Worm (Caenorhabditis elegans): ENCODE measurements around the gene str-148.
"Not testable (repeated sequence)": the region's sequence is repeated elsewhere in the genome, so short reads cannot be mapped to it uniquely, and the experiment has no call there.

Gene str-148

DNA sequence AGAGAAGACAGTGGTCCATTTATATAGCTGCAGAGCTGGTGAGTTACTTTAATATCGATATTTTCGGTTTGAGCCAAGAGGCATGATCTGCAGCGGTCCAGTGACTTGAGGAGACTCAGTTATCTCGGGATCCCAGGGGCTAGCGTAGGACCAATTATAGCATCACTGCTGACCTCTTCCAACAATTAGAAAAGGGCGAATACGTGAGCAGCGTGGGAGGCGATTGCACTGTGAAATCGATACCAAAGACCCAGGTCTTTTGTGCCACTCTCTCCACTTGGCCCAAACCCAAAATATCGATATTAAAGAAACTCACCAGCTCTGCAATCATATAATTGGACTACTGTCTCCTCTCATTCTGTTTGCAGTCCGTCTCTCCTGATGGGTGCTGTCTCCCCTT lies 4.1 kb downstream of the str-148 start, which contains the start of gene fbxb-40:
fbxb-40 (minus strand) TSS at position 101 of the 400 bp plus-strand sequence.
- no peak for TF ChIP-seq lim-6 (tag; optimal IDR thresholded peaks at IDR 0.05)
- no peak for TF ChIP-seq unc-3 (GFP tag; conservative IDR thresholded peaks at IDR 0.05)
- no peak for TF ChIP-seq unc-3 (tag; optimal IDR thresholded peaks at IDR 0.05)
- no peak for TF ChIP-seq sdc-2 (tag; optimal IDR thresholded peaks at IDR 0.05)
- TF ChIP-seq elt-2 (tag; optimal IDR thresholded peaks at IDR 0.05), result no peak
- no peak for TF ChIP-seq ama-1 (optimal IDR thresholded peaks at IDR 0.05)

DNA sequence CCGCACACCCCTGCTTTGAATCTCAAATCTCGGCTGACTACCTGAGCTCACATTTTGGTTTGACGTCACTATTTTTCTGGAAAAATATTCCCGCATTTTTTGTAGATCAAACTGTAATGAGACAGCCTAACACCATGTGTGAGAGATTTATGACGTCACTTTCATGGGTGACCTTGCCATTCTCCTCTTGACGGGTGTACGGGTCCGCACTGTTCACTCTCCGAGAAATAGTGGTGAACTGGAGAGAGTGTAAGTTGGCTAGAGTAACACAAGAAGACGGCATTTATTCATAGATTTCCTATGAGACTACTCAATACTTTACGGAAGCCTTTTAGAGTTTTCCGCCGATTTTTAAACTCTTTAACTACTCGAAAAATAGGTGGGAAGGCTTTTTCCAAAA lies 8.9 kb downstream of the str-148 start, which contains the start of gene K02E7.7:
K02E7.7 (plus strand) TSS at position 301 of the 400 bp plus-strand sequence.
- TF ChIP-seq nhr-232, zip-5, nhr-11 (tag; optimal IDR thresholded peaks at IDR 0.05): not testable (repeated sequence)

DNA sequence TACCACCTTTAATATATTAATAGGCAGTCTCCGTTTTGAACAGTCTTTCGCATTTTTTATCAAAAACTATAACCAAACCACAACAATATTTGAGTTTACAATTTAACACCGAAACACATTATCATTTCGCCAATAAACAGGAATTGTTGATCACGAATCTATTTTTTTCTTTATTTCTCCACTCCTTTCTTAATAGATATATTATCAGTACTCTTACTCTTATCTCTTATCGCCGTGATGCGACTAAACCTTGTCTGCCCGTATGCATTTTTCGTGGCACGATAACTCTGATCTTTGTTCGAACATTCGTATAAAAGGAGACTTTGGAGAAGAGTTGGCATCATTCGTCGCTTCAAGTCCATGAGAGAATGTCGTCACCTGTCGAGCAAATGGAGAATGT lies 11.1 kb downstream of the str-148 start:
- TF ChIP-seq sox-4 (tag; optimal IDR thresholded peaks at IDR 0.05) (no peak), pag-3 (tag; optimal IDR thresholded peaks at IDR 0.05; ENCODE audit: borderline replicate concordance) (no peak), elt-2 (tag; optimal IDR thresholded peaks at IDR 0.05) (peak; percentile 94)

DNA sequence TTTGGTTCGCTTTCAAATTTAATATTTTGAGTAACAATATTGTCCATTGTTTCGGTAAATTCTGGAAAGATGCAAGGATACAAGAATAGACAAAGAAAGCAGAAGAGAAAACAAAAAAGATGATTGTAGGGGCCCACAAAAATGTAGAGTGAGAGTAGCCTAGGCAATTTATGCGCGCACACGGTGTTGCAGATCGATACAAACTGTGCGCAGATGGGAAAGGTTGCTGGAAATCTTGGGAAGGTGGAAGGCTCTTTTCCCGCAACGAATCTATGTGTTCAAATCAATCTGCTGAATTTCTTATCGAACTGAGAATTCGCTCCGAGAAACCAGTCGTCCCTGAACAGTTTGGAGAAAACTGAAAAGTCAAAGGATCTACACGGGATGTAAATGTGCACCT lies 14.9 kb downstream of the str-148 start, which contains the start of gene btb-10:
btb-10 (minus strand) TSS at position 101 of the 400 bp plus-strand sequence.
- not testable (repeated sequence) for TF ChIP-seq pax-1, syd-9, ref-2 (tag; optimal IDR thresholded peaks at IDR 0.05)

DNA sequence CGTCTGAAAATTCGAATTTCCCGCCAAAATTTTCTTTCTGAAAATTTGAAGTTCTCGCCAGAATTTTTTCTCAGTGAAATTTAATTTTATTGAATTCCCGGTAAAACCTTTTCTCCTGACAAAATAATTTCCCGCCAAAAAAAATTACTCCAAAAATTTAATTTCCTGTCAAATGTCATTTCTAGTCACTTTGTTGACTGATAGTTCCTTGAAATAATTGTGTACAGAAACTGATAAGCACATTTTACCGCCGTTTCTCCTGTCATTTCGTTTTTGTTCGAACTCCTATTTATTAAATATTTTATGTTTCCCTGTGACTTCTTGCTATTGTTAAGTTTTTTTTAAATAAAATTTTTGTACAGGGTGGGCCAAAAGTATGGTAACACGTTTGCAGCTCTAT lies 18.1 kb downstream of the str-148 start:
- TF ChIP-seq nfya-1 (tag; optimal IDR thresholded peaks at IDR 0.05) (no peak), elt-2 (tag; optimal IDR thresholded peaks at IDR 0.05) (no peak), gmeb-2 (tag; optimal IDR thresholded peaks at IDR 0.05) (no peak), elt-4 (tag; optimal IDR thresholded peaks at IDR 0.05) (no peak), tbx-7 (tag; optimal IDR thresholded peaks at IDR 0.05) (no peak), pha-4 (tag; optimal IDR thresholded peaks at IDR 0.05) (no peak), unc-42 (tag; optimal IDR thresholded peaks at IDR 0.05) (no peak), lin-11 (tag; optimal IDR thresholded peaks at IDR 0.05) (no peak)

DNA sequence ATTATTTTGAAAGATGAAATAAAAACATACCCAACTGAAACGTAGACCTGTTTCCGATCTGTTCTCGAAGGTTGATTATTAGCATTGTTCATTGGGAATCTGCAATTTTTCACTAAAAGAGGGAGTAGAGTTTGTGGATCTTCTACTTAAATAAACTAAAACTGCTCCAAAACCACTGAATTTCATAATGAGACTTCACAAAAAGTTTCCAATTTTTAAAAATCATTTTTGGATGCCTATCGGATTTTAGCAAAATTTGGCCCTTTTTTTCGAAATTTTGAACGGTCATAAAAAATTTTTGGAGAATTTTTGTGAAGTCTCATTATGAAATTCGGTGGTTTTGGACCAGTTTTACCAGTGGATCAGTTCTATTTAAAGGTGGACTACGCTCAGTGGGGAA lies 21.1 kb downstream of the str-148 start, which contains the start of gene K02E7.10:
K02E7.10 (minus strand) TSS at position 101 of the 400 bp plus-strand sequence.
- no peak for TF ChIP-seq ama-1 (optimal IDR thresholded peaks at IDR 0.05)
- TF ChIP-seq ceh-24 (tag; optimal IDR thresholded peaks at IDR 0.05), result no peak
- TF ChIP-seq ceh-34 (tag; optimal IDR thresholded peaks at IDR 0.05), result no peak
- no peak for TF ChIP-seq lim-6 (tag; optimal IDR thresholded peaks at IDR 0.05)
- no peak for TF ChIP-seq Y22D7AL.16 (tag; optimal IDR thresholded peaks at IDR 0.05)
- no peak for TF ChIP-seq odd-2 (tag; optimal IDR thresholded peaks at IDR 0.05)
- no peak for TF ChIP-seq ceh-14 (tag; optimal IDR thresholded peaks at IDR 0.05)
- TF ChIP-seq pag-3 (tag; optimal IDR thresholded peaks at IDR 0.05; ENCODE audit: borderline replicate concordance), result no peak
- no peak for TF ChIP-seq eyg-1 (tag; optimal IDR thresholded peaks at IDR 0.05)
- no peak for TF ChIP-seq rnt-1 (tag; optimal IDR thresholded peaks at IDR 0.05)
- no peak for TF ChIP-seq che-1 (tag; optimal IDR thresholded peaks at IDR 0.05)
- TF ChIP-seq pax-1 (tag; optimal IDR thresholded peaks at IDR 0.05), result no peak
- TF ChIP-seq hlh-15 (tag; optimal IDR thresholded peaks at IDR 0.05), result no peak
- no peak for TF ChIP-seq ets-4 (tag; optimal IDR thresholded peaks at IDR 0.05)

DNA sequence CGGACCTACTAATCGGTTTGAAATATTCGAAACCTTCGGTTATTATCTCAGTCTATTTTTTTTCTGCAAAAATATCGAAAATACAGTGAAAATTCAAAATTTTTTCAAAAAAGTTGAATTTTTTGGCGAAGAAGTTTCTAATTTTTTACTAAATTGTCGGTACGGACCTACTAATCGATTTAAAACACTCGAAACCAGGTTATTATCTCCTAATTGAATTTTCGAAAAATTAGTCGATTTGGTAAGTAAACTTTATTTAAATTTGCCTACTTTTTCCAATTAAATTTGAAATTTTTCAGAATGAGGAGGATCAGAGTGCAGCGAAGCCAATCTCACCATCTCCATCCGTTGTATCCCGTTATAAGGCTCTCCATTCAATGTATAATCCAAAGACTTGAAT lies 25.1 kb downstream of the str-148 start, which contains the start of gene K02E7.12:
K02E7.12 (plus strand) TSS at position 301 of the 400 bp plus-strand sequence.
- TF ChIP-seq hlh-30 (tag; optimal IDR thresholded peaks at IDR 0.05; ENCODE audit: insufficient read depth) (no peak), ahr-1 (tag; optimal IDR thresholded peaks at IDR 0.05) (no peak), fax-1 (tag; optimal IDR thresholded peaks at IDR 0.05) (no peak), ttx-3 (tag; optimal IDR thresholded peaks at IDR 0.05) (no peak), sox-2 (GFP tag; IDR thresholded peaks at IDR 0.05) (no peak), pqm-1 (tag; optimal IDR thresholded peaks at IDR 0.05) (no peak), unc-55 (GFP tag; optimal IDR thresholded peaks at IDR 0.05) (no peak), tbx-2 (tag; optimal IDR thresholded peaks at IDR 0.05) (no peak), ceh-31 (tag; optimal IDR thresholded peaks at IDR 0.05) (no peak), zip-5 (tag; optimal IDR thresholded peaks at IDR 0.05) (no peak), fkh-6 (tag; optimal IDR thresholded peaks at IDR 0.05) (no peak), Y22D7AL.16 (tag; optimal IDR thresholded peaks at IDR 0.05) (no peak), ceh-2 (tag; optimal IDR thresholded peaks at IDR 0.05) (no peak), unc-3 (GFP tag; conservative IDR thresholded peaks at IDR 0.05) (no peak), unc-3 (tag; optimal IDR thresholded peaks at IDR 0.05) (no peak), T23F11.4 (GFP tag; optimal IDR thresholded peaks at IDR 0.05) (no peak)
